Fruit fly (Drosophila melanogaster) whole organism, embryonic: ENCODE measurements around the gene Boh1.

ENCODE experiments used
- CG10209 ChIP-seq: fragments of 200-800 bp; sonication (Bioruptor generic); optimal IDR thresholded peaks from 3 replicates; lab custom pipeline; 2017; ENCODE audit warnings: missing biosample characterization, mild to moderate bottlenecking, missing genetic modification characterization, missing genetic modification reagents
- CG10431 ChIP-seq: fragments of 200-800 bp; sonication (Bioruptor generic); optimal IDR thresholded peaks from 3 replicates; lab custom pipeline; 2018; ENCODE audit warnings: missing biosample characterization, mild to moderate bottlenecking, missing genetic modification characterization
- CG12299 ChIP-seq: fragments of 200-800 bp; sonication (Bioruptor generic); optimal IDR thresholded peaks from 2 replicates; lab custom pipeline; 2018; ENCODE audit warnings: missing biosample characterization, mild to moderate bottlenecking, missing genetic modification characterization
- CG13287 ChIP-seq: fragments of 200-800 bp; sonication (Bioruptor generic); IDR thresholded peaks from 2 replicates; pipeline ENCODE4 v1.3.6; 2022; ENCODE audit warnings: missing biosample characterization, missing genetic modification characterization; ENCODE audit not compliant: partially characterized antibody
- CG14014 ChIP-seq: fragments of 200-800 bp; sonication (Bioruptor generic); IDR thresholded peaks from 2 replicates; pipeline ENCODE4 v1.3.6; 2022; ENCODE audit warnings: missing biosample characterization, missing genetic modification characterization
- CG15601 ChIP-seq: fragments of 200-800 bp; sonication (Bioruptor generic); optimal IDR thresholded peaks from 3 replicates; lab custom pipeline; 2019; ENCODE audit warnings: missing biosample characterization, mild to moderate bottlenecking, missing genetic modification characterization, moderate library complexity
- CG16815 ChIP-seq: fragments of 200-800 bp; sonication (Bioruptor generic); optimal IDR thresholded peaks from 3 replicates; lab custom pipeline; 2017; ENCODE audit warnings: missing biosample characterization, mild to moderate bottlenecking, missing genetic modification characterization
- CG34224 ChIP-seq: fragments of 200-800 bp; sonication (Bioruptor generic); IDR thresholded peaks from 3 replicates; pipeline ENCODE4 v1.3.6; 2022; ENCODE audit warnings: missing biosample characterization, missing genetic modification characterization; ENCODE audit not compliant: partially characterized antibody
- CG7357 ChIP-seq: fragments of 200-800 bp; sonication (Bioruptor generic); IDR thresholded peaks from 3 replicates; pipeline ENCODE4 v1.3.6; 2022; ENCODE audit warnings: missing biosample characterization, missing genetic modification characterization
- CG8388 ChIP-seq: fragments of 200-800 bp; sonication (Bioruptor generic); optimal IDR thresholded peaks from 2 replicates; lab custom pipeline; 2019; ENCODE audit warnings: missing biosample characterization, mild to moderate bottlenecking, missing genetic modification characterization, moderate library complexity
- CG8765 ChIP-seq: fragments of 200-800 bp; sonication (Bioruptor generic); IDR thresholded peaks from 2 replicates; pipeline ENCODE4 v1.3.6; 2022; ENCODE audit warnings: missing biosample characterization, missing genetic modification characterization
- CG8924 ChIP-seq: fragments of 200-800 bp; optimal IDR thresholded peaks from 3 replicates; lab custom pipeline; 2019; ENCODE audit warnings: missing biosample characterization, mild to moderate bottlenecking, missing genetic modification characterization, moderate library complexity
- CG9727 ChIP-seq: fragments of 200-800 bp; sonication (Bioruptor generic); optimal IDR thresholded peaks from 3 replicates; lab custom pipeline; 2017; ENCODE audit warnings: missing biosample characterization, mild to moderate bottlenecking, missing genetic modification characterization
- CHES-1-like ChIP-seq: fragments of 200-800 bp; sonication (Bioruptor generic); optimal IDR thresholded peaks from 2 replicates; lab custom pipeline; 2016; ENCODE audit warnings: missing biosample characterization, missing genetic modification characterization
- CoRest ChIP-seq: fragments of 200-800 bp; sonication (Bioruptor generic); optimal IDR thresholded peaks from 3 replicates; lab custom pipeline; 2018; ENCODE audit warnings: missing biosample characterization, mild to moderate bottlenecking, missing genetic modification characterization, moderate library complexity
- Deaf1 ChIP-seq: fragments of 200-800 bp; optimal IDR thresholded peaks from 3 replicates; lab custom pipeline; 2019; ENCODE audit warnings: missing biosample characterization, mild to moderate bottlenecking, missing genetic modification characterization, moderate library complexity
- HHEX ChIP-seq: fragments of 200-800 bp; sonication (Bioruptor generic); optimal IDR thresholded peaks from 3 replicates; lab custom pipeline; 2017; ENCODE audit warnings: missing biosample characterization, mild to moderate bottlenecking, missing genetic modification characterization, missing genetic modification reagents
- Opbp ChIP-seq: fragments of 200-800 bp; sonication (Bioruptor generic); IDR thresholded peaks from 3 replicates; pipeline ENCODE4 v1.3.6; 2022; ENCODE audit warnings: missing biosample characterization, missing genetic modification characterization; ENCODE audit not compliant: partially characterized antibody
- Ravus ChIP-seq: fragments of 200-800 bp; sonication (Bioruptor generic); IDR thresholded peaks from 2 replicates; pipeline ENCODE4 v1.3.6; 2022; ENCODE audit warnings: missing biosample characterization, missing genetic modification characterization
- Sin3A ChIP-seq: fragments of >200 bp; optimal IDR thresholded peaks from 2 replicates; lab custom pipeline; 2018
- Sox100B ChIP-seq: fragments of 200-800 bp; sonication (Bioruptor generic); optimal IDR thresholded peaks from 3 replicates; lab custom pipeline; 2018; ENCODE audit warnings: missing biosample characterization, mild to moderate bottlenecking, missing genetic modification characterization
- Taf1 ChIP-seq: fragments of 200-800 bp; sonication (Bioruptor generic); IDR thresholded peaks from 2 replicates; pipeline ENCODE4 v1.3.6; 2022; ENCODE audit warnings: missing biosample characterization, missing genetic modification characterization
- Xrp1 ChIP-seq: fragments of 200-800 bp; sonication (Bioruptor generic); IDR thresholded peaks from 2 replicates; pipeline ENCODE4 v1.3.6; 2022; ENCODE audit warnings: missing biosample characterization, missing genetic modification characterization
- bcd ChIP-seq: fragments of 200-800 bp; sonication (Bioruptor generic); optimal IDR thresholded peaks from 2 replicates; lab custom pipeline; 2017; ENCODE audit warnings: missing biosample characterization, mild to moderate bottlenecking, missing genetic modification characterization
- cg ChIP-seq: fragments of 200-800 bp; sonication (Bioruptor generic); optimal IDR thresholded peaks from 3 replicates; lab custom pipeline; 2019; ENCODE audit warnings: missing biosample characterization, mild to moderate bottlenecking, missing genetic modification characterization, moderate library complexity
- croc ChIP-seq: fragments of 200-800 bp; sonication (Bioruptor generic); conservative IDR thresholded peaks from 3 replicates; pipeline ENCODE4 v1.3.6; 2022; ENCODE audit warnings: missing biosample characterization, missing genetic modification characterization
- dan ChIP-seq: fragments of 200-800 bp; sonication (Bioruptor generic); IDR thresholded peaks from 2 replicates; pipeline ENCODE4 v1.3.6; 2022; ENCODE audit warnings: missing biosample characterization, missing genetic modification characterization
- danr ChIP-seq: fragments of 200-800 bp; sonication (Bioruptor generic); IDR thresholded peaks from 2 replicates; pipeline ENCODE4 v1.3.6; 2022; ENCODE audit warnings: missing biosample characterization, missing genetic modification characterization
- eyg ChIP-seq: fragments of 200-800 bp; sonication (Bioruptor generic); optimal IDR thresholded peaks from 3 replicates; lab custom pipeline; 2016; ENCODE audit warnings: missing biosample characterization, missing genetic modification characterization
- gcm ChIP-seq: fragments of 200-800 bp; sonication (Bioruptor generic); optimal IDR thresholded peaks from 2 replicates; lab custom pipeline; 2019; ENCODE audit warnings: missing biosample characterization, mild to moderate bottlenecking, missing genetic modification characterization, moderate library complexity
- hb ChIP-seq: fragments of 200-800 bp; sonication (Bioruptor generic); IDR thresholded peaks from 3 replicates; pipeline ENCODE4 v1.3.6; 2022; ENCODE audit warnings: missing biosample characterization, missing genetic modification characterization; ENCODE audit not compliant: partially characterized antibody
- hkb ChIP-seq, 2 experiments: fragments of 200-800 bp in 1 of 2; fragments of >200 bp in 1 of 2; sonication (Bioruptor generic) in 1 of 2; IDR thresholded peaks in 1 of 2; optimal IDR thresholded peaks in 1 of 2; 2 replicates each; pipeline versions ENCODE4 v1.3.6 to Lab custom; 2017 to 2022; ENCODE audit warnings: missing biosample characterization in 1 of 2, missing genetic modification characterization in 1 of 2
- hth ChIP-seq: fragments of >200 bp; optimal IDR thresholded peaks from 2 replicates; lab custom pipeline; 2017; ENCODE audit warnings: inconsistent platforms
- inv ChIP-seq: fragments of 200-800 bp; sonication (Bioruptor generic); IDR thresholded peaks from 2 replicates; pipeline ENCODE4 v1.3.6; 2022; ENCODE audit warnings: missing biosample characterization, missing genetic modification characterization; ENCODE audit not compliant: partially characterized antibody
- jumu ChIP-seq: fragments of 200-800 bp; sonication (Bioruptor generic); optimal IDR thresholded peaks from 3 replicates; lab custom pipeline; 2016; ENCODE audit warnings: missing biosample characterization, missing genetic modification characterization
- mirr ChIP-seq: fragments of 200-800 bp; sonication (Bioruptor generic); optimal IDR thresholded peaks from 3 replicates; lab custom pipeline; 2018; ENCODE audit warnings: missing biosample characterization, mild to moderate bottlenecking, missing genetic modification characterization
- nerfin-1 ChIP-seq: fragments of 200-800 bp; sonication (Bioruptor generic); optimal IDR thresholded peaks from 3 replicates; lab custom pipeline; 2019; ENCODE audit warnings: missing biosample characterization, mild to moderate bottlenecking, missing genetic modification characterization, moderate library complexity
- nerfin-2 ChIP-seq: fragments of 200-800 bp; sonication (Bioruptor generic); IDR thresholded peaks from 2 replicates; pipeline ENCODE4 v1.3.6; 2022; ENCODE audit warnings: missing biosample characterization, missing genetic modification characterization; ENCODE audit not compliant: partially characterized antibody
- onecut ChIP-seq: fragments of 200-800 bp; sonication (Bioruptor generic); IDR thresholded peaks from 2 replicates; pipeline ENCODE4 v1.3.6; 2022; ENCODE audit warnings: missing biosample characterization, missing genetic modification characterization
- pan ChIP-seq, 4 experiments: fragments of >200 bp in 3 of 4; fragments of 200-800 bp in 1 of 4; sonication (Bioruptor generic) in 1 of 4; optimal IDR thresholded peaks in 3 of 4; IDR thresholded peaks in 1 of 4; 2 replicates each; pipeline versions ENCODE4 v1.3.6 to Lab custom; 2017 to 2022; ENCODE audit warnings: missing biosample characterization in 2 of 4, missing genetic modification characterization in 2 of 4, mixed read lengths in 1 of 4
- pb ChIP-seq: fragments of 200-800 bp; sonication (Bioruptor generic); optimal IDR thresholded peaks from 3 replicates; lab custom pipeline; 2016; ENCODE audit warnings: missing biosample characterization, missing genetic modification characterization
- scrt ChIP-seq: fragments of 200-800 bp; sonication (Bioruptor generic); optimal IDR thresholded peaks from 2 replicates; lab custom pipeline; 2018; ENCODE audit warnings: missing biosample characterization, mild to moderate bottlenecking, missing genetic modification characterization, moderate library complexity
- vfl ChIP-seq: fragments of 200-800 bp; sonication (Bioruptor generic); optimal IDR thresholded peaks from 2 replicates; lab custom pipeline; 2016; ENCODE audit warnings: missing biosample characterization, missing genetic modification characterization
- wek ChIP-seq: fragments of 200-800 bp; sonication (Bioruptor generic); optimal IDR thresholded peaks from 3 replicates; lab custom pipeline; 2018; ENCODE audit warnings: missing biosample characterization, mild to moderate bottlenecking, missing genetic modification characterization, moderate library complexity
- zfh1 ChIP-seq: fragments of 200-800 bp; sonication (Bioruptor generic); IDR thresholded peaks from 3 replicates; pipeline ENCODE4 v1.3.6; 2022; ENCODE audit warnings: missing biosample characterization, missing genetic modification characterization
- zfh2 ChIP-seq: fragments of 200-800 bp; sonication (Bioruptor generic); optimal IDR thresholded peaks from 2 replicates; lab custom pipeline; 2016; ENCODE audit warnings: missing biosample characterization, missing genetic modification characterization

Boh1 gene

DNA sequence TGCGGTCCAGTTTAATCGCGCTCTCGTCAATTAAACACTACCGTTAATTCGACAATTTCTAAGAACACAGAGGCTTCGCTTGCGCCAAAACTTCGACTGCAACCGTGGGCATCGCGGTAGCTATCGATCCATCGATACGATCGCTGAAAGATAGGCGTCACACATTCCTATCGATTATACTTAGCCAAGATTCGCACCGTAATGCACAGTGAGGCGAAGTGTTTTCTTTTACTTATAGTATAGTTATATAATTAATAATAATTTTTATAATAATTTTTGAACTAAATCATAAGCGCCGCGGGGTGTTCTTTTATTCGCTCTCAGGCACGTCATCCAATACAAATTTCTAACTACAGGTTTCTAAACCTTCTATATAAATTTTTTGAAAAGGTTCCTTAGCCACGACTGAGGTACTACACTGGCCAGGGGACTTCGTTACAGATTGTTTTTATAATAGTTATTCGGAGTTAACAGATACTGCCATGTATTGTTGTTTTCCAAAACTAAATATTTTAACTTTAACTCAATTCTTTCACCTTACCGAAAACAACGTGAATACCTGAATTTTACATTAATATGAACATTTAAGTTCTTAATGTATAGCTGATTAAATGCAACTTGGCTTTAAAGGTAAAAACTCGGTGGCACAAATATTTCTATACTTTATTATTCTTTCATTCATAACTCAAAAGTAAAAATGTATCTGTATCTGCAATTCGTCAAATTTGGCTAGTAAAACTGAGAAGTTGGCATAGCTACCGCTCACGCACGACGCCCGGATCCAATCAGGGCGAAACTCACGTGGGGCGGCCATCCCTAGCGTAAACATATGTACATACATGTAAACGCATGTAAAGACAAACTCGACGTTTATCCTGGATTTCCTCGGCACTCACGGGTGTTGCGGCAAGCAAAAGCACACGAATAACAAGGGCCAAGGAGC, 18.8 kb upstream of the Boh1 start, which contains the start of the genes NSD and BOD1 (continued):
- TF ChIP-seq nerfin-2: peak; percentile 90
- no peak for TF ChIP-seq pan (optimal IDR thresholded peaks at IDR 0.05; lab: Kevin White, UChicago)
- peak in 1 of 2 experiments; percentile 66 for TF ChIP-seq pan (GFP tag; optimal IDR thresholded peaks at IDR 0.05 in 1 of 2, IDR thresholded peaks at IDR 0.05 in 1 of 2)
- peak; percentile 72 for TF ChIP-seq Xrp1 (GFP tag; lab: Robert Waterston, UW)
- TF ChIP-seq jumu (GFP tag; lab: Kevin White, UChicago): peak; percentile 6
- no peak for TF ChIP-seq pb (GFP tag; lab: Kevin White, UChicago)
- peak; percentile 54 for TF ChIP-seq CG8924
- no peak for TF ChIP-seq hkb (optimal IDR thresholded peaks at IDR 0.05; lab: Kevin White, UChicago)
- no peak for TF ChIP-seq hkb (GFP tag; IDR thresholded peaks at IDR 0.05; lab: Robert Waterston, UW)
- TF ChIP-seq Opbp (GFP tag; lab: Robert Waterston, UW): peak; percentile 98
- peak; percentile 28 for TF ChIP-seq HHEX
- peak; percentile 32 for TF ChIP-seq bcd (GFP tag; lab: Kevin White, UChicago)
- TF ChIP-seq CG9727 (GFP tag; lab: Kevin White, UChicago): peak; percentile 55
- peak; percentile 96 for TF ChIP-seq inv (GFP tag; lab: Robert Waterston, UW)
- no peak for TF ChIP-seq scrt (GFP tag; lab: Kevin White, UChicago)
- TF ChIP-seq CG10431 (GFP tag; lab: Kevin White, UChicago): peak; percentile 21
- no peak for TF ChIP-seq eyg (GFP tag; lab: Kevin White, UChicago)
- peak; percentile 63; the same call in 1 of the 2 replicates for TF ChIP-seq CG14014
- TF ChIP-seq CG8765: peak; percentile 53; the same call in 1 of the 2 replicates
- TF ChIP-seq danr (GFP tag; lab: Robert Waterston, UW): peak; percentile 24; the same call in 1 of the 2 replicates
- peak; percentile 15; the same call in 1 of the 2 replicates for TF ChIP-seq Ravus (GFP tag; lab: Robert Waterston, UW)
- peak; percentile 47 for TF ChIP-seq onecut (GFP tag; lab: Robert Waterston, UW)
- peak; percentile 48 for TF ChIP-seq CG10209 (GFP tag; lab: Kevin White, UChicago)
- TF ChIP-seq Taf1: peak; percentile 49; the same call in 1 of the 2 replicates
- TF ChIP-seq cg (GFP tag; lab: Kevin White, UChicago): no peak
- TF ChIP-seq zfh1 (GFP tag; lab: Robert Waterston, UW): peak; percentile 70; the same call in 1 of the 3 replicates
- no peak for TF ChIP-seq vfl (GFP tag; lab: Kevin White, UChicago)
- TF ChIP-seq nerfin-1 (tag; lab: Kevin White, UChicago): no peak
- TF ChIP-seq CG13287 (GFP tag; lab: Robert Waterston, UW): peak; percentile 85
- TF ChIP-seq CG12299 (tag; lab: Kevin White, UChicago): no peak
- peak; percentile 81 for TF ChIP-seq CG34224 (GFP tag; lab: Robert Waterston, UW)
- peak; percentile 0 for TF ChIP-seq Deaf1 (tag; lab: Kevin White, UChicago)
- TF ChIP-seq CG8388 (GFP tag; lab: Kevin White, UChicago): peak; percentile 60
- peak; percentile 45 for TF ChIP-seq zfh2
- TF ChIP-seq wek (GFP tag; lab: Kevin White, UChicago): no peak
- no peak for TF ChIP-seq CG15601
- peak; percentile 96 for TF ChIP-seq hb (GFP tag; lab: Robert Waterston, UW)
- peak; percentile 41 for TF ChIP-seq CG16815 (GFP tag; lab: Kevin White, UChicago)
- TF ChIP-seq hth (lab: Kevin White, UChicago): no peak
- TF ChIP-seq Sox100B: no peak
- no peak for TF ChIP-seq gcm (GFP tag; lab: Kevin White, UChicago)
- TF ChIP-seq mirr (GFP tag; lab: Kevin White, UChicago): peak; percentile 42
- peak; percentile 61 for TF ChIP-seq CoRest (tag; lab: Kevin White, UChicago)
- peak; percentile 5 for TF ChIP-seq Sin3A
- TF ChIP-seq CG7357 (GFP tag; lab: Robert Waterston, UW): peak; percentile 27; the same call in 1 of the 3 replicates
- TF ChIP-seq CHES-1-like (GFP tag; lab: Kevin White, UChicago): no peak
- TF ChIP-seq croc (GFP tag; lab: Robert Waterston, UW): peak; percentile 33; the same call in 2 of the 3 replicates
- no peak for TF ChIP-seq dan (GFP tag; lab: Robert Waterston, UW)
